Worm (Caenorhabditis elegans) whole organism, L4 larva: ENCODE measurements around the gene rsp-4.
A peak's percentile ranks its signal among the peaks of the same experiment; 100 is the strongest.

ENCODE experiments used
- F44E2.7 ChIP-seq: fragments of 200-800 bp; sonication (Bioruptor generic); IDR thresholded peaks from 2 replicates; pipeline ENCODE4 v2.1.2; 2022; ENCODE audit warnings: missing genetic modification characterization, missing compliant biosample characterization
- R02D3.7 ChIP-seq: fragments of 150-350 bp; sonication (generic microtip); optimal IDR thresholded peaks from 3 replicates; lab custom pipeline; 2014; ENCODE audit warnings: missing biosample characterization, missing genetic modification characterization
- ZK337.2 ChIP-seq: fragments of 200-800 bp; sonication (Bioruptor generic); IDR thresholded peaks from 2 replicates; pipeline ENCODE4 v1.3.6; 2022; ENCODE audit warnings: missing genetic modification reagents, missing genetic modification characterization, missing compliant biosample characterization
- aha-1 ChIP-seq: fragments of 150-350 bp; peaks from one replicate; lab custom pipeline; 2014; ENCODE audit warnings: missing biosample characterization, missing genetic modification characterization
- arid-1 ChIP-seq: fragments of 200-800 bp; sonication (Bioruptor generic); conservative IDR thresholded peaks from 2 replicates; pipeline ENCODE4 v1.3.6; 2022; ENCODE audit warnings: missing genetic modification reagents, missing genetic modification characterization, missing compliant biosample characterization
- ceh-62 ChIP-seq: sonication (generic microtip); optimal IDR thresholded peaks from 2 replicates; lab custom pipeline; 2017; ENCODE audit warnings: missing biosample characterization, missing genetic modification characterization
- ces-1 ChIP-seq: fragments of 150-350 bp; sonication (generic microtip); optimal IDR thresholded peaks from 4 replicates; lab custom pipeline; 2014; ENCODE audit warnings: missing biosample characterization, missing genetic modification reagents, missing genetic modification characterization
- daf-16 ChIP-seq, 3 experiments: sonication (generic microtip); optimal IDR thresholded peaks; 2 replicates each; lab custom pipeline; 2016 to 2017; ENCODE audit warnings: missing genetic modification characterization in 3 of 3, missing genetic modification reagents in 3 of 3, mild to moderate bottlenecking in 2 of 3, missing compliant biosample characterization in 2 of 3, missing biosample characterization in 1 of 3, moderate library complexity in 1 of 3
- daf-19 ChIP-seq: fragments of 200-800 bp; sonication (Bioruptor generic); conservative IDR thresholded peaks from 2 replicates; pipeline ENCODE4 v1.3.6; 2022; ENCODE audit warnings: missing genetic modification characterization, missing compliant biosample characterization
- daf-8 ChIP-seq: fragments of 200-800 bp; sonication (Bioruptor generic); IDR thresholded peaks from 2 replicates; pipeline ENCODE4 v1.3.6; 2022; ENCODE audit warnings: missing genetic modification characterization, missing compliant biosample characterization
- dmd-6 ChIP-seq: fragments of 200-800 bp; sonication (Bioruptor generic); IDR thresholded peaks from 2 replicates; pipeline ENCODE4 v1.3.6; 2022; ENCODE audit warnings: missing genetic modification reagents, missing genetic modification characterization, missing compliant biosample characterization
- dmd-8 ChIP-seq: fragments of 200-800 bp; sonication (Bioruptor generic); IDR thresholded peaks from 2 replicates; pipeline ENCODE4 v1.3.6; 2022; ENCODE audit warnings: missing genetic modification characterization, missing compliant biosample characterization
- dmd-9 ChIP-seq: fragments of 200-800 bp; sonication (Bioruptor generic); IDR thresholded peaks from 2 replicates; pipeline ENCODE4 v1.3.6; 2022; ENCODE audit warnings: missing genetic modification reagents, missing genetic modification characterization, missing compliant biosample characterization
- dpl-1 ChIP-seq: fragments of 150-350 bp; optimal IDR thresholded peaks from 2 replicates; lab custom pipeline; 2014; ENCODE audit warnings: missing biosample characterization, missing genetic modification reagents, missing genetic modification characterization
- dve-1 ChIP-seq: sonication (generic microtip); optimal IDR thresholded peaks from 2 replicates; lab custom pipeline; 2017; ENCODE audit warnings: antibody characterized with exemption, mild to moderate bottlenecking, missing genetic modification characterization, missing compliant biosample characterization; ENCODE audit not compliant: insufficient read depth
- hif-1 ChIP-seq, 2 experiments: sonication (generic microtip); optimal IDR thresholded peaks; 2 replicates each; lab custom pipeline; 2016 to 2017; ENCODE audit warnings: missing compliant biosample characterization in 2 of 2, missing genetic modification characterization in 2 of 2, missing genetic modification reagents in 2 of 2, missing genotype in 2 of 2, mild to moderate bottlenecking in 1 of 2
- hlh-11 ChIP-seq: fragments of 200-800 bp; sonication (Bioruptor generic); optimal IDR thresholded peaks from 2 replicates; lab custom pipeline; 2018; ENCODE audit warnings: mild to moderate bottlenecking, missing genetic modification characterization, missing compliant biosample characterization
- lim-7 ChIP-seq: fragments of 200-800 bp; sonication (Bioruptor generic); IDR thresholded peaks from 2 replicates; pipeline ENCODE4 v1.3.6; 2022; ENCODE audit warnings: missing genetic modification characterization, missing compliant biosample characterization
- lin-13 ChIP-seq: fragments of 150-350 bp; optimal IDR thresholded peaks from 2 replicates; lab custom pipeline; 2014; ENCODE audit warnings: missing biosample characterization, missing genetic modification reagents, missing genetic modification characterization
- lin-38 ChIP-seq: fragments of 200-800 bp; sonication (Bioruptor generic); IDR thresholded peaks from 2 replicates; pipeline ENCODE4 v1.3.6; 2022; ENCODE audit warnings: missing genetic modification reagents, missing genetic modification characterization, missing compliant biosample characterization
- lir-3 ChIP-seq: sonication (generic microtip); optimal IDR thresholded peaks from 2 replicates; lab custom pipeline; 2016; ENCODE audit warnings: mild to moderate bottlenecking, missing genetic modification characterization, missing compliant biosample characterization
- lsy-2 ChIP-seq, 2 experiments: fragments of 150-350 bp in 1 of 2; sonication (generic microtip) in 1 of 2; optimal IDR thresholded peaks; 2 replicates each; lab custom pipeline; 2014 to 2017; ENCODE audit warnings: missing biosample characterization in 2 of 2, missing genetic modification characterization in 2 of 2
- mes-2 ChIP-seq: sonication (generic microtip); optimal IDR thresholded peaks from 2 replicates; lab custom pipeline; 2016; ENCODE audit warnings: missing genotype, mild to moderate bottlenecking, missing genetic modification characterization, missing compliant biosample characterization; ENCODE audit not compliant: poor library complexity, severe bottlenecking
- mxl-2 ChIP-seq: fragments of 200-800 bp; sonication (Bioruptor generic); conservative IDR thresholded peaks from 2 replicates; pipeline ENCODE4 v1.3.6; 2022; ENCODE audit warnings: missing genetic modification reagents, missing genetic modification characterization, missing compliant biosample characterization
- nhr-10 ChIP-seq: fragments of 150-350 bp; optimal IDR thresholded peaks from 2 replicates; lab custom pipeline; 2014; ENCODE audit warnings: missing biosample characterization, missing genetic modification characterization
- nhr-102 ChIP-seq: sonication (generic microtip); optimal IDR thresholded peaks from 2 replicates; lab custom pipeline; 2016; ENCODE audit warnings: mild to moderate bottlenecking, missing genetic modification characterization, moderate library complexity, missing compliant biosample characterization
- nhr-11 ChIP-seq: fragments of 150-350 bp; optimal IDR thresholded peaks from 2 replicates; lab custom pipeline; 2014; ENCODE audit warnings: missing biosample characterization, missing genetic modification characterization
- nhr-237 ChIP-seq: sonication (generic microtip); optimal IDR thresholded peaks from 2 replicates; lab custom pipeline; 2017; ENCODE audit warnings: missing biosample characterization, missing genetic modification characterization
- nhr-28 ChIP-seq: fragments of 150-350 bp; optimal IDR thresholded peaks from 2 replicates; lab custom pipeline; 2014; ENCODE audit warnings: missing biosample characterization, missing genetic modification characterization
- nhr-76 ChIP-seq: fragments of 150-350 bp; optimal IDR thresholded peaks from 2 replicates; lab custom pipeline; 2014; ENCODE audit warnings: missing biosample characterization, missing genetic modification characterization
- nhr-77 ChIP-seq: fragments of 150-350 bp; optimal IDR thresholded peaks from 2 replicates; lab custom pipeline; 2014; ENCODE audit warnings: missing biosample characterization, missing genetic modification characterization
- pha-4 ChIP-seq, 2 experiments: fragments of 150-350 bp in 1 of 2; fragments of 200-800 bp in 1 of 2; sonication (Bioruptor generic) in 1 of 2; IDR thresholded peaks in 1 of 2; optimal IDR thresholded peaks in 1 of 2; 2 replicates each; pipeline versions ENCODE4 v1.3.6 to Lab custom; 2014 to 2022; ENCODE audit warnings: missing genetic modification characterization in 2 of 2, missing genetic modification reagents in 2 of 2, missing biosample characterization in 1 of 2, missing compliant biosample characterization in 1 of 2
- php-3 ChIP-seq: fragments of 200-800 bp; sonication (Bioruptor generic); IDR thresholded peaks from 2 replicates; pipeline ENCODE4 v1.3.6; 2022; ENCODE audit warnings: missing genetic modification reagents, missing genetic modification characterization, missing compliant biosample characterization
- pqm-1 ChIP-seq: sonication (generic microtip); optimal IDR thresholded peaks from 2 replicates; lab custom pipeline; 2017; ENCODE audit warnings: missing biosample characterization, missing genetic modification characterization
- rbr-2 ChIP-seq: sonication (generic microtip); optimal IDR thresholded peaks from 2 replicates; lab custom pipeline; 2016; ENCODE audit warnings: missing genotype, missing genetic modification characterization, missing compliant biosample characterization
- sdz-12 ChIP-seq: fragments of 200-800 bp; sonication (Bioruptor generic); optimal IDR thresholded peaks from 2 replicates; lab custom pipeline; 2018; ENCODE audit warnings: mild to moderate bottlenecking, missing genetic modification characterization, missing compliant biosample characterization
- set-16 ChIP-seq: fragments of 200-800 bp; sonication (Bioruptor generic); IDR thresholded peaks from 2 replicates; pipeline ENCODE4 v1.3.6; 2022; ENCODE audit warnings: missing genetic modification reagents, missing genetic modification characterization, missing compliant biosample characterization
- snpc-1.2 ChIP-seq: fragments of 200-800 bp; sonication (Bioruptor generic); IDR thresholded peaks from 2 replicates; pipeline ENCODE4 v1.3.6; 2022; ENCODE audit warnings: missing genetic modification reagents, missing genetic modification characterization, missing compliant biosample characterization
- snpc-4 ChIP-seq: fragments of 150-350 bp; optimal IDR thresholded peaks from 2 replicates; lab custom pipeline; 2014; ENCODE audit warnings: missing biosample characterization, missing genetic modification characterization
- tag-97 ChIP-seq: fragments of 200-800 bp; sonication (Bioruptor generic); IDR thresholded peaks from 2 replicates; pipeline ENCODE4 v1.3.6; 2022; ENCODE audit warnings: missing genetic modification characterization, missing compliant biosample characterization
- unc-130 ChIP-seq: sonication (generic microtip); optimal IDR thresholded peaks from 2 replicates; lab custom pipeline; 2016; ENCODE audit warnings: missing genetic modification reagents, missing genetic modification characterization, missing compliant biosample characterization
- unc-39 ChIP-seq: sonication (generic microtip); optimal IDR thresholded peaks from 2 replicates; lab custom pipeline; 2017; ENCODE audit warnings: missing biosample characterization, missing genetic modification characterization
- unc-62 ChIP-seq, 3 experiments: fragments of 150-350 bp in 1 of 3; sonication (generic microtip); optimal IDR thresholded peaks in 2 of 3; peaks in 1 of 3; 1 replicate in 1 of 3; 2 replicates in 2 of 3; lab custom pipeline; 2014 to 2017; ENCODE audit warnings: missing biosample characterization in 3 of 3, missing genetic modification characterization in 3 of 3, missing genetic modification reagents in 3 of 3, missing genotype in 1 of 3
- vab-7 ChIP-seq: fragments of 200-800 bp; sonication (Bioruptor generic); IDR thresholded peaks from 2 replicates; pipeline ENCODE4 v1.3.6; 2022; ENCODE audit warnings: missing genetic modification reagents, missing genetic modification characterization, missing compliant biosample characterization
- zag-1 ChIP-seq: fragments of 150-350 bp; optimal IDR thresholded peaks from 2 replicates; lab custom pipeline; 2014; ENCODE audit warnings: missing biosample characterization, missing genetic modification characterization
- zip-11 ChIP-seq: fragments of 200-800 bp; sonication (Bioruptor generic); IDR thresholded peaks from 2 replicates; pipeline ENCODE4 v1.3.6; 2022; ENCODE audit warnings: missing genetic modification characterization, missing compliant biosample characterization
- ztf-11 ChIP-seq: fragments of 150-350 bp; optimal IDR thresholded peaks from 2 replicates; lab custom pipeline; 2014; ENCODE audit warnings: missing biosample characterization, missing genetic modification characterization

rsp-4 gene

DNA sequence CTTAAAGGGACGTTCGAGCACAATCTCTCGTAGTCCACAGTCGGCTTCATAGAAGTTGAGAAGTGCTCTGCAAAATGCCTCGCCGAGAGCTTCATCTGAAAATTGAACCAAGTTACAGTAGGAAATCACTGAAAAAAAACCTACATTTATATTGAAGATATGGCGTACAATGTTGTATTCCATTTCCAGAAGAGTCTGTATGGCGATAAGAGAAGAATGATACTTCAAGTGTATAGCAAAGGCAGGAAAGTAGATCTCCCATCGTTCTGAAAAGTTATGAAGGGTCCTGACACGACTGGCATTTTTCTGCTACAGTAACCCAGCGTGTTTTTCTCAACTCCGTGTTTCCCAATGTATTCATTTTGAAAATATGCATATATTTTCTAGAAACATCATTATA is 4.4 kb downstream of the rsp-4 start:
- no peak for TF ChIP-seq hif-1 (tag; optimal IDR thresholded peaks at IDR 0.05; lab: Kevin White, UChicago)
- TF ChIP-seq R02D3.7 (tag; lab: Kevin White, UChicago): no peak
- TF ChIP-seq daf-16 (GFP tag; optimal IDR thresholded peaks at IDR 0.05; lab: Kevin White, UChicago): no peak
- peak; percentile 22 for TF ChIP-seq daf-16 (tag; optimal IDR thresholded peaks at IDR 0.05; lab: Kevin White, UChicago)
- TF ChIP-seq tag-97 (GFP tag; lab: Robert Waterston, UW): no peak

- TF ChIP-seq lir-3 (tag; lab: Kevin White, UChicago): no peak
- peak; percentile 52 for TF ChIP-seq dmd-6 (GFP tag; lab: Robert Waterston, UW)
- peak; percentile 40 to 74 for TF ChIP-seq lsy-2 (tag; optimal IDR thresholded peaks at IDR 0.05; lab: Kevin White, UChicago)
- TF ChIP-seq ZK337.2 (GFP tag; lab: Robert Waterston, UW): no peak
- peak; percentile 67 for TF ChIP-seq mes-2 (tag; lab: Kevin White, UChicago)
- peak; percentile 38 for TF ChIP-seq dpl-1 (GFP tag; lab: Kevin White, UChicago)
- TF ChIP-seq nhr-10 (tag; lab: Kevin White, UChicago): peak; percentile 11
- peak; percentile 71 for TF ChIP-seq pqm-1 (tag; lab: Kevin White, UChicago)
- TF ChIP-seq ceh-62 (tag; lab: Kevin White, UChicago): no peak
- TF ChIP-seq dmd-8 (GFP tag; lab: Robert Waterston, UW): 0 out of 2 replicates have a peak, but pooled peaks have one; percentile 52
- TF ChIP-seq hlh-11 (tag; lab: Kevin White, UChicago): peak; percentile 93
- peak; percentile 46 for TF ChIP-seq rbr-2 (tag; lab: Kevin White, UChicago)
- no peak for TF ChIP-seq ztf-11 (tag; lab: Kevin White, UChicago)
- no peak for TF ChIP-seq nhr-237 (tag; lab: Kevin White, UChicago)
- peak; percentile 99 for TF ChIP-seq aha-1 (tag; lab: Kevin White, UChicago)
- no peak for TF ChIP-seq set-16
- no peak for TF ChIP-seq mxl-2
- no peak for TF ChIP-seq F44E2.7 (GFP tag; lab: Robert Waterston, UW)
- peak in 1 of 2 experiments; percentile 16 for TF ChIP-seq daf-16 (GFP tag; optimal IDR thresholded peaks at IDR 0.05; lab: Kevin White, UChicago)
- TF ChIP-seq daf-16 (tag; optimal IDR thresholded peaks at IDR 0.05; lab: Kevin White, UChicago): peak; percentile 72
- no peak for TF ChIP-seq daf-19
- TF ChIP-seq nhr-28 (tag; lab: Kevin White, UChicago): peak; percentile 93
- no peak for TF ChIP-seq zag-1 (tag; lab: Kevin White, UChicago)
- peak; percentile 54 for TF ChIP-seq lin-13
- TF ChIP-seq sdz-12: no peak
- peak; percentile 15 for TF ChIP-seq unc-130 (GFP tag; lab: Kevin White, UChicago)
- TF ChIP-seq ces-1 (GFP tag; lab: Kevin White, UChicago): no peak
- no peak for TF ChIP-seq lim-7 (GFP tag; lab: Robert Waterston, UW)
- peak; percentile 47 for TF ChIP-seq nhr-11 (tag; lab: Kevin White, UChicago)
- peak; percentile 39; the same call in 1 of the 2 replicates for TF ChIP-seq pha-4 (GFP tag; IDR thresholded peaks at IDR 0.05; lab: Robert Waterston, UW)
- peak; percentile 68 for TF ChIP-seq pha-4 (tag; optimal IDR thresholded peaks at IDR 0.05; lab: Kevin White, UChicago)
- TF ChIP-seq lin-38 (GFP tag; lab: Robert Waterston, UW): peak; percentile 79
- no peak for TF ChIP-seq vab-7
- TF ChIP-seq dmd-9: no peak
- TF ChIP-seq nhr-76 (tag; lab: Kevin White, UChicago): no peak
- TF ChIP-seq snpc-4: no peak
- peak; percentile 59 for TF ChIP-seq nhr-102
- no peak for TF ChIP-seq unc-39
- TF ChIP-seq arid-1 (GFP tag; lab: Robert Waterston, UW): 0 out of 2 replicates have a peak, but pooled peaks have one; percentile 25
- no peak for TF ChIP-seq daf-8
- peak; percentile 89 for TF ChIP-seq nhr-77 (tag; lab: Kevin White, UChicago)
- peak; percentile 85 for TF ChIP-seq dve-1 (tag; lab: Kevin White, UChicago)
- TF ChIP-seq snpc-1.2: peak; percentile 58; the same call in 1 of the 2 replicates
- no peak for TF ChIP-seq zip-11 (GFP tag; lab: Robert Waterston, UW)
- TF ChIP-seq unc-62 (GFP tag; optimal IDR thresholded peaks at IDR 0.05 in 1 of 2; lab: Kevin White, UChicago): peak in 1 of 2 experiments; percentile 19
- no peak for TF ChIP-seq unc-62 (tag; optimal IDR thresholded peaks at IDR 0.05; lab: Kevin White, UChicago)
- 0 out of 2 replicates have a peak, but pooled peaks have one; percentile 14 for TF ChIP-seq php-3 (GFP tag; lab: Robert Waterston, UW)
These were observed 9.0 kb downstream of the rsp-4 start, which contains the start of gene pkc-3 for ce11 chrII:5379614-5380077. Gene pkc-3, plus strand, starts transcription at chrII:5380027.
